Fruit fly (Drosophila melanogaster) S2 (cell line): Measurements from ENCODE around the gene CG8630.

Experiments
- CG8478 ChIP-seq: fragments of >200 bp; optimal IDR thresholded peaks from 2 replicates; lab custom pipeline; 2018
- CTCF ChIP-seq, 2 experiments: fragments of >200 bp; optimal IDR thresholded peaks; 2 replicates each; lab custom pipeline; 2018

Gene CG8630

dm6 chr3R:13279419-13279818 lies at the start of gene CG8630:
Gene CG8630 (plus strand): TSS chr3R:13279721.
- TF ChIP-seq CG8478 (lab: Kevin White, UChicago), result no peak
- TF ChIP-seq CTCF (optimal IDR thresholded peaks at IDR 0.05; lab: Kevin White, UChicago), result no peak

- TF ChIP-seq CG8478 (lab: Kevin White, UChicago) (no peak), CTCF (optimal IDR thresholded peaks at IDR 0.05; lab: Kevin White, UChicago) (no peak)
Measured at dm6 chr3R:13231184-13231583, 48.3 kb upstream of the CG8630 start.

- TF ChIP-seq CG8478 (lab: Kevin White, UChicago) (no peak), CTCF (optimal IDR thresholded peaks at IDR 0.05; lab: Kevin White, UChicago) (no peak)
Measured at dm6 chr3R:13241726-13242125, 37.8 kb upstream of the CG8630 start.

dm6 chr3R:13257110-13257509 lies 22.4 kb upstream of the CG8630 start:
- no peak for TF ChIP-seq CG8478 (lab: Kevin White, UChicago)

dm6 chr3R:13258696-13259567 lies 20.6 kb upstream of the CG8630 start, which contains the start of gene Ace:
Gene Ace (minus strand): TSS chr3R:13259517.
- TF ChIP-seq CG8478 (lab: Kevin White, UChicago), result no peak
- TF ChIP-seq CTCF (optimal IDR thresholded peaks at IDR 0.05; lab: Kevin White, UChicago), result no peak

- TF ChIP-seq CTCF (optimal IDR thresholded peaks at IDR 0.05; lab: Kevin White, UChicago), result no peak
- TF ChIP-seq CG8478 (lab: Kevin White, UChicago), result no peak
Measured at dm6 chr3R:13260114-13260673, 19.3 kb upstream of the CG8630 start, which contains the start of gene CG11686. Gene CG11686 (plus strand): TSS chr3R:13260356.

dm6 chr3R:13261706-13262105 lies 17.8 kb upstream of the CG8630 start:
- TF ChIP-seq CG8478 (lab: Kevin White, UChicago), result no peak
- no peak for TF ChIP-seq CTCF (optimal IDR thresholded peaks at IDR 0.05; lab: Kevin White, UChicago)

dm6 chr3R:13264061-13264661 lies 15.4 kb upstream of the CG8630 start, which contains the start of gene Ravus:
Gene Ravus (minus strand): TSS chr3R:13264061.
- TF ChIP-seq CTCF (optimal IDR thresholded peaks at IDR 0.05; lab: Kevin White, UChicago) (no peak), CG8478 (lab: Kevin White, UChicago) (no peak)

- TF ChIP-seq CG8478 (lab: Kevin White, UChicago) (no peak), CTCF (optimal IDR thresholded peaks at IDR 0.05; lab: Kevin White, UChicago) (no peak)
Measured at dm6 chr3R:13270648-13271047, 8.9 kb upstream of the CG8630 start.

- TF ChIP-seq CG8478 (lab: Kevin White, UChicago), result no peak
- TF ChIP-seq CTCF (optimal IDR thresholded peaks at IDR 0.05; lab: Kevin White, UChicago), result no peak
Measured at dm6 chr3R:13271758-13272157, 7.8 kb upstream of the CG8630 start, which contains the start of gene TBC1D5. Gene TBC1D5 (minus strand): TSS chr3R:13272011.

dm6 chr3R:13273462-13273861 lies 6.1 kb upstream of the CG8630 start:
- TF ChIP-seq CTCF (optimal IDR thresholded peaks at IDR 0.05; lab: Kevin White, UChicago), result no peak
- TF ChIP-seq CG8478 (lab: Kevin White, UChicago), result no peak

- TF ChIP-seq CG8478 (lab: Kevin White, UChicago), result no peak
- no peak for TF ChIP-seq CTCF (optimal IDR thresholded peaks at IDR 0.05; lab: Kevin White, UChicago)
Measured at dm6 chr3R:13274257-13274796, 5.2 kb upstream of the CG8630 start.

- no peak for TF ChIP-seq CTCF (optimal IDR thresholded peaks at IDR 0.05; lab: Kevin White, UChicago)
Measured at dm6 chr3R:13275473-13275872, 4.0 kb upstream of the CG8630 start.

dm6 chr3R:13285110-13285509 lies 5.6 kb downstream of the CG8630 start:
- TF ChIP-seq CG8478 (lab: Kevin White, UChicago) (no peak), CTCF (optimal IDR thresholded peaks at IDR 0.05; lab: Kevin White, UChicago) (no peak)

- TF ChIP-seq CG8478 (lab: Kevin White, UChicago) (no peak), CTCF (optimal IDR thresholded peaks at IDR 0.05; lab: Kevin White, UChicago) (no peak)
Measured at dm6 chr3R:13286118-13286579, 6.6 kb downstream of the CG8630 start, which contains the start of gene CG15888. Gene CG15888 (minus strand): TSS chr3R:13286529.
